Worm (Caenorhabditis elegans) whole organism, young adult: ENCODE measurements around the gene cpna-2.

Experiments used
- F52B5.7 ChIP-seq: sonication (generic microtip); optimal IDR thresholded peaks from 2 replicates; lab custom pipeline; 2016; ENCODE audit warnings: mild to moderate bottlenecking, missing genetic modification characterization, missing compliant biosample characterization
- F57A8.1 ChIP-seq: fragments of 200-800 bp; sonication (Bioruptor generic); optimal IDR thresholded peaks from 2 replicates; lab custom pipeline; 2018; ENCODE audit warnings: mild to moderate bottlenecking, missing genetic modification characterization, moderate library complexity, missing compliant biosample characterization
- K11D2.4 ChIP-seq: fragments of 200-800 bp; sonication (Bioruptor generic); IDR thresholded peaks from 2 replicates; pipeline ENCODE4 v1.3.6; 2022; ENCODE audit warnings: missing genetic modification reagents, missing genetic modification characterization, missing compliant biosample characterization
- K12H6.12 ChIP-seq: fragments of 200-800 bp; sonication (Bioruptor generic); optimal IDR thresholded peaks from 2 replicates; lab custom pipeline; 2018; ENCODE audit warnings: mild to moderate bottlenecking, missing genetic modification characterization, missing compliant biosample characterization
- Y53F4B.3 ChIP-seq: fragments of 200-800 bp; sonication (Bioruptor generic); IDR thresholded peaks from 2 replicates; pipeline ENCODE4 v1.3.6; 2022; ENCODE audit warnings: missing genetic modification reagents, missing genetic modification characterization, missing compliant biosample characterization
- Y67H2A.10 ChIP-seq: fragments of 200-800 bp; sonication (Bioruptor generic); conservative IDR thresholded peaks from 2 replicates; pipeline ENCODE4 v1.3.6; 2022; ENCODE audit warnings: missing genetic modification reagents, missing genetic modification characterization, missing compliant biosample characterization
- aptf-3 ChIP-seq: fragments of 200-800 bp; sonication (Bioruptor generic); IDR thresholded peaks from 2 replicates; pipeline ENCODE4 v1.3.6; 2022; ENCODE audit warnings: missing genetic modification characterization, missing compliant biosample characterization
- bed-1 ChIP-seq: fragments of 200-800 bp; sonication (Bioruptor generic); IDR thresholded peaks from 2 replicates; pipeline ENCODE4 v1.3.6; 2022; ENCODE audit warnings: missing genetic modification reagents, missing genetic modification characterization, missing compliant biosample characterization
- bed-2 ChIP-seq: fragments of 200-800 bp; sonication (Bioruptor generic); IDR thresholded peaks from 2 replicates; pipeline ENCODE4 v1.3.6; 2022; ENCODE audit warnings: missing genetic modification reagents, missing genetic modification characterization, missing compliant biosample characterization
- ccch-3 ChIP-seq: fragments of 200-800 bp; sonication (Bioruptor generic); optimal IDR thresholded peaks from 2 replicates; lab custom pipeline; 2018; ENCODE audit warnings: mild to moderate bottlenecking, missing genetic modification characterization, missing compliant biosample characterization
- cebp-2 ChIP-seq: fragments of 200-800 bp; sonication (Bioruptor generic); IDR thresholded peaks from 2 replicates; pipeline ENCODE4 v1.3.6; 2022; ENCODE audit warnings: missing genetic modification characterization, missing compliant biosample characterization
- ceh-100 ChIP-seq: fragments of 200-800 bp; sonication (Bioruptor generic); IDR thresholded peaks from 2 replicates; pipeline ENCODE4 v1.3.6; 2022; ENCODE audit warnings: missing genetic modification reagents, missing genetic modification characterization, missing compliant biosample characterization
- die-1 ChIP-seq: sonication (generic microtip); optimal IDR thresholded peaks from 2 replicates; lab custom pipeline; 2016; ENCODE audit warnings: missing genotype, mild to moderate bottlenecking, missing genetic modification characterization, missing compliant biosample characterization
- dox-1 ChIP-seq: fragments of 200-800 bp; sonication (Bioruptor generic); IDR thresholded peaks from 2 replicates; pipeline ENCODE4 v1.3.6; 2022; ENCODE audit warnings: missing genetic modification reagents, missing genetic modification characterization, missing compliant biosample characterization
- efl-1 ChIP-seq: fragments of 150-350 bp; optimal IDR thresholded peaks from 2 replicates; lab custom pipeline; 2014; ENCODE audit warnings: missing biosample characterization, missing genetic modification reagents, missing genetic modification characterization
- ets-4 ChIP-seq: fragments of 200-800 bp; sonication (Bioruptor generic); optimal IDR thresholded peaks from 2 replicates; lab custom pipeline; 2018; ENCODE audit warnings: mild to moderate bottlenecking, missing genetic modification characterization, missing compliant biosample characterization
- gei-17 ChIP-seq: fragments of 200-800 bp; sonication (Bioruptor generic); optimal IDR thresholded peaks from 2 replicates; lab custom pipeline; 2018; ENCODE audit warnings: mild to moderate bottlenecking, missing genetic modification characterization, missing compliant biosample characterization
- let-526 ChIP-seq: fragments of 200-800 bp; sonication (Bioruptor generic); IDR thresholded peaks from 2 replicates; pipeline ENCODE4 v1.3.6; 2022; ENCODE audit warnings: missing genetic modification reagents, missing genetic modification characterization, missing compliant biosample characterization
- lin-26 ChIP-seq: fragments of 200-800 bp; sonication (Bioruptor generic); IDR thresholded peaks from 2 replicates; pipeline ENCODE4 v1.3.6; 2022; ENCODE audit warnings: missing genetic modification reagents, missing genetic modification characterization, missing compliant biosample characterization
- lin-35 ChIP-seq, 3 experiments: fragments of 150-350 bp in 2 of 3; sonication (generic microtip) in 1 of 3; optimal IDR thresholded peaks; 2 replicates each; lab custom pipeline; 2014 to 2018; ENCODE audit warnings: missing biosample characterization in 3 of 3, missing genetic modification characterization in 3 of 3, missing genetic modification reagents in 3 of 3
- lsl-1 ChIP-seq: fragments of 200-800 bp; sonication (Bioruptor generic); optimal IDR thresholded peaks from 2 replicates; lab custom pipeline; 2018; ENCODE audit warnings: mild to moderate bottlenecking, missing genetic modification characterization, moderate library complexity, missing compliant biosample characterization
- madf-10 ChIP-seq: sonication (generic microtip); optimal IDR thresholded peaks from 2 replicates; lab custom pipeline; 2016; ENCODE audit warnings: mild to moderate bottlenecking, missing genetic modification characterization, missing compliant biosample characterization
- madf-6 ChIP-seq: fragments of 200-800 bp; sonication (Bioruptor generic); IDR thresholded peaks from 2 replicates; pipeline ENCODE4 v1.3.6; 2022; ENCODE audit warnings: missing genetic modification reagents, missing genetic modification characterization, missing compliant biosample characterization
- mxl-1 ChIP-seq: sonication (generic microtip); optimal IDR thresholded peaks from 2 replicates; lab custom pipeline; 2016; ENCODE audit warnings: missing genetic modification characterization, missing compliant biosample characterization
- nfya-2 ChIP-seq: fragments of 200-800 bp; sonication (Bioruptor generic); IDR thresholded peaks from 2 replicates; pipeline ENCODE4 v1.3.6; 2022; ENCODE audit warnings: missing genetic modification reagents, missing genetic modification characterization, missing compliant biosample characterization
- nhr-120 ChIP-seq: fragments of 200-800 bp; sonication (Bioruptor generic); IDR thresholded peaks from 2 replicates; pipeline ENCODE4 v1.3.6; 2022; ENCODE audit warnings: missing genetic modification characterization, missing compliant biosample characterization
- nhr-27 ChIP-seq: fragments of 200-800 bp; sonication (Bioruptor generic); optimal IDR thresholded peaks from 2 replicates; lab custom pipeline; 2018; ENCODE audit warnings: mild to moderate bottlenecking, missing genetic modification characterization, moderate library complexity, missing compliant biosample characterization
- pbrm-1 ChIP-seq: fragments of 200-800 bp; sonication (Bioruptor generic); IDR thresholded peaks from 2 replicates; pipeline ENCODE4 v1.3.6; 2022; ENCODE audit warnings: missing genetic modification reagents, missing genetic modification characterization, missing compliant biosample characterization
- rec-8 ChIP-seq, 2 experiments: sonication (generic microtip); optimal IDR thresholded peaks; 2 replicates each; lab custom pipeline; 2016; ENCODE audit warnings: mild to moderate bottlenecking in 2 of 2, missing genetic modification characterization in 2 of 2, missing genetic modification reagents in 2 of 2, missing genotype in 2 of 2, missing biosample characterization in 1 of 2, missing compliant biosample characterization in 1 of 2, moderate library complexity in 1 of 2
- sdz-38 ChIP-seq: sonication (generic microtip); optimal IDR thresholded peaks from 2 replicates; lab custom pipeline; 2016; ENCODE audit warnings: missing genotype, missing genetic modification characterization, missing compliant biosample characterization
- sea-2 ChIP-seq: fragments of 200-800 bp; sonication (Bioruptor generic); IDR thresholded peaks from 2 replicates; pipeline ENCODE4 v1.3.6; 2022; ENCODE audit warnings: missing genetic modification characterization, missing compliant biosample characterization
- snpc-1.1 ChIP-seq: sonication (generic microtip); optimal IDR thresholded peaks from 2 replicates; lab custom pipeline; 2017; ENCODE audit warnings: missing genetic modification characterization, mild to moderate bottlenecking, missing compliant biosample characterization, antibody characterized with exemption, moderate library complexity, missing genotype, missing genetic modification reagents; ENCODE audit not compliant: insufficient read depth
- tlf-1 ChIP-seq: fragments of 200-800 bp; sonication (Bioruptor generic); optimal IDR thresholded peaks from 2 replicates; lab custom pipeline; 2018; ENCODE audit warnings: mild to moderate bottlenecking, missing genetic modification characterization, missing compliant biosample characterization
- zfh-2 ChIP-seq: fragments of 200-800 bp; sonication (Bioruptor generic); conservative IDR thresholded peaks from 2 replicates; pipeline ENCODE4 v1.3.6; 2022; ENCODE audit warnings: missing genetic modification reagents, missing genetic modification characterization, missing compliant biosample characterization
- ztf-26 ChIP-seq: sonication (generic microtip); optimal IDR thresholded peaks from 2 replicates; lab custom pipeline; 2017; ENCODE audit warnings: missing genetic modification characterization, missing compliant biosample characterization
- ztf-28 ChIP-seq: fragments of 200-800 bp; sonication (Bioruptor generic); IDR thresholded peaks from 2 replicates; pipeline ENCODE4 v1.3.6; 2022; ENCODE audit warnings: missing genetic modification reagents, missing genetic modification characterization, missing compliant biosample characterization
- ztf-6 ChIP-seq: fragments of 200-800 bp; sonication (Bioruptor generic); IDR thresholded peaks from 2 replicates; pipeline ENCODE4 v1.3.6; 2022; ENCODE audit warnings: missing genetic modification reagents, missing genetic modification characterization, missing compliant biosample characterization

The cpna-2 gene

ce11 chrII:7761440-7761839 is 36.7 kb downstream of the cpna-2 start, which contains the start of gene B0228.8:
B0228.8 (minus strand) TSS chrII:7761540.
- TF ChIP-seq ets-4 (GFP tag; lab: Kevin White, UChicago) (no peak), ztf-28 (GFP tag; lab: Robert Waterston, UW) (no peak), cebp-2 (no peak), sea-2 (no peak), die-1 (no peak), pbrm-1 (GFP tag; lab: Robert Waterston, UW) (no peak), K12H6.12 (tag; lab: Kevin White, UChicago) (no peak), nhr-27 (tag; lab: Kevin White, UChicago) (no peak), efl-1 (GFP tag; lab: Kevin White, UChicago) (no peak), lsl-1 (GFP tag; lab: Kevin White, UChicago) (no peak), madf-10 (tag; lab: Kevin White, UChicago) (no peak), madf-6 (GFP tag; lab: Robert Waterston, UW) (no peak), ccch-3 (no peak), sdz-38 (tag; lab: Kevin White, UChicago) (no peak), Y53F4B.3 (GFP tag; lab: Robert Waterston, UW) (no peak)
- TF ChIP-seq, all 124 proteins: peak for 0

ce11 chrII:7763569-7763968 is 38.9 kb downstream of the cpna-2 start, which contains the start of gene B0228.9:
B0228.9 (minus strand) TSS chrII:7763669.
- TF ChIP-seq dox-1: no peak
- TF ChIP-seq nhr-120 (GFP tag; lab: Robert Waterston, UW): no peak
- TF ChIP-seq Y67H2A.10: no peak
- TF ChIP-seq F57A8.1 (GFP tag; lab: Kevin White, UChicago): no peak

ce11 chrII:7765456-7765855 is 40.8 kb downstream of the cpna-2 start, which contains the start of gene srh-39:
srh-39 (minus strand) TSS chrII:7765556.
- TF ChIP-seq ztf-26 (tag; lab: Kevin White, UChicago): no peak
- no peak for TF ChIP-seq nfya-2
- no peak for TF ChIP-seq let-526 (GFP tag; lab: Robert Waterston, UW)
- no peak for TF ChIP-seq pbrm-1 (GFP tag; lab: Robert Waterston, UW)
- no peak for TF ChIP-seq lin-26
- no peak for TF ChIP-seq bed-1 (GFP tag; lab: Robert Waterston, UW)
- no peak for TF ChIP-seq aptf-3 (GFP tag; lab: Robert Waterston, UW)
- TF ChIP-seq F52B5.7 (tag; lab: Kevin White, UChicago): no peak
- TF ChIP-seq mxl-1 (tag; lab: Kevin White, UChicago): no peak
- TF ChIP-seq ceh-100: no peak
- TF ChIP-seq K11D2.4: no peak
- no peak for TF ChIP-seq ztf-28 (GFP tag; lab: Robert Waterston, UW)
- TF ChIP-seq zfh-2 (GFP tag; lab: Robert Waterston, UW): no peak
- no peak for TF ChIP-seq rec-8 (tag; optimal IDR thresholded peaks at IDR 0.05; lab: Kevin White, UChicago)

ce11 chrII:7769254-7769653 is 44.6 kb downstream of the cpna-2 start:
- no peak for TF ChIP-seq ztf-6
- no peak for TF ChIP-seq bed-2
- no peak for TF ChIP-seq Y53F4B.3 (GFP tag; lab: Robert Waterston, UW)
- no peak for TF ChIP-seq gei-17 (GFP tag; lab: Kevin White, UChicago)
- TF ChIP-seq, all 124 proteins: peak for 0

- TF ChIP-seq lin-35 (GFP tag; optimal IDR thresholded peaks at IDR 0.05; lab: Kevin White, UChicago) (no peak), tlf-1 (no peak), snpc-1.1 (tag; lab: Kevin White, UChicago) (no peak)
Measured at ce11 chrII:7770253-7770652, 45.5 kb downstream of the cpna-2 start.
